Worm (Caenorhabditis elegans) whole organism, mixed stage, embryonic: ENCODE results near the gene abhd-5.2.

Experiments
- blmp-1 ChIP-seq: fragments of 150-350 bp; optimal IDR thresholded peaks from 2 replicates; lab custom pipeline; 2014; ENCODE audit warnings: missing biosample characterization, missing genetic modification characterization
- drap-1 ChIP-seq: fragments of 200-800 bp; sonication (Bioruptor generic); optimal IDR thresholded peaks from 3 replicates; lab custom pipeline; 2018; ENCODE audit warnings: mild to moderate bottlenecking, missing genetic modification characterization, missing compliant biosample characterization
- elt-1 ChIP-seq: sonication (generic microtip); optimal IDR thresholded peaks from 2 replicates; lab custom pipeline; 2017; ENCODE audit warnings: missing genetic modification characterization, mild to moderate bottlenecking, missing compliant biosample characterization, antibody characterized with exemption, moderate library complexity, borderline replicate concordance; ENCODE audit not compliant: insufficient read depth
- elt-3 ChIP-seq: fragments of 150-350 bp; optimal IDR thresholded peaks from 2 replicates; lab custom pipeline; 2014; ENCODE audit warnings: missing biosample characterization, missing genetic modification characterization
- lin-13 ChIP-seq: fragments of 150-350 bp; optimal IDR thresholded peaks from 2 replicates; lab custom pipeline; 2014; ENCODE audit warnings: missing biosample characterization, missing genetic modification characterization
- mep-1 ChIP-seq: fragments of 150-350 bp; optimal IDR thresholded peaks from 2 replicates; lab custom pipeline; 2017; ENCODE audit warnings: missing biosample characterization, missing genetic modification reagents, missing genetic modification characterization, inconsistent platforms
- nhr-12 ChIP-seq: fragments of 150-350 bp; optimal IDR thresholded peaks from 2 replicates; lab custom pipeline; 2014; ENCODE audit warnings: missing biosample characterization, missing genetic modification characterization
- nhr-237 ChIP-seq: fragments of 150-350 bp; optimal IDR thresholded peaks from 2 replicates; lab custom pipeline; 2014; ENCODE audit warnings: missing biosample characterization, missing genetic modification characterization
- nhr-28 ChIP-seq: fragments of 150-350 bp; optimal IDR thresholded peaks from 2 replicates; lab custom pipeline; 2014; ENCODE audit warnings: missing biosample characterization, missing genetic modification characterization
- nhr-76 ChIP-seq: sonication (generic microtip); optimal IDR thresholded peaks from 2 replicates; lab custom pipeline; 2017; ENCODE audit warnings: missing biosample characterization, missing genetic modification characterization
- sptf-1 ChIP-seq: sonication (generic microtip); optimal IDR thresholded peaks from 2 replicates; lab custom pipeline; 2017; ENCODE audit warnings: mild to moderate bottlenecking, missing genetic modification characterization, moderate library complexity, missing compliant biosample characterization
- ztf-11 ChIP-seq: fragments of 150-350 bp; optimal IDR thresholded peaks from 2 replicates; lab custom pipeline; 2014; ENCODE audit warnings: missing biosample characterization, missing genetic modification characterization

ce11 chrV:4881377-4881776 is 36.9 kb downstream of the abhd-5.2 start, which contains the start of gene str-32:
- TF ChIP-seq nhr-76 (tag; lab: Kevin White, UChicago), result no peak
- TF ChIP-seq nhr-237, result no peak
- TF ChIP-seq nhr-28 (tag; lab: Kevin White, UChicago), result no peak
- no peak for TF ChIP-seq mep-1 (tag; lab: Kevin White, UChicago)
- TF ChIP-seq blmp-1 (tag; lab: Kevin White, UChicago), result no peak
- TF ChIP-seq ztf-11, result no peak
- TF ChIP-seq elt-1 (tag; lab: Kevin White, UChicago), result no peak
- TF ChIP-seq drap-1 (GFP tag; lab: Kevin White, UChicago), result no peak
- TF ChIP-seq lin-13 (tag; lab: Kevin White, UChicago), result no peak
- no peak for TF ChIP-seq sptf-1 (tag; lab: Kevin White, UChicago)
- TF ChIP-seq nhr-12 (tag; lab: Kevin White, UChicago), result no peak
- no peak for TF ChIP-seq elt-3 (tag; lab: Kevin White, UChicago)
